Worm (Caenorhabditis elegans) whole organism, L4/young adult: Measurements from ENCODE around the gene clh-4.

Source experiments
- W03F9.2 ChIP-seq: fragments of 150-350 bp; optimal IDR thresholded peaks from 2 replicates; lab custom pipeline; 2014; ENCODE audit warnings: missing biosample characterization, missing genetic modification characterization
- dao-5 ChIP-seq: sonication (generic microtip); optimal IDR thresholded peaks from 2 replicates; lab custom pipeline; 2016; ENCODE audit warnings: missing genotype, missing genetic modification characterization, moderate library complexity, missing compliant biosample characterization
- him-1 ChIP-seq: sonication (generic microtip); optimal IDR thresholded peaks from 2 replicates; lab custom pipeline; 2016; ENCODE audit warnings: missing genotype, missing genetic modification reagents, missing genetic modification characterization, missing compliant biosample characterization

- no peak for TF ChIP-seq dao-5 (tag; lab: Kevin White, UChicago)
- TF ChIP-seq him-1 (tag; lab: Kevin White, UChicago), result no peak
- no peak for TF ChIP-seq W03F9.2 (tag; lab: Kevin White, UChicago)
These were observed 2.7 kb upstream of the clh-4 start for ce11 chrX:4103071-4103470.
